Fruit fly (Drosophila melanogaster) Kc167 (cell line): Measurements from ENCODE around the gene CG33301.

ENCODE experiments used
- Myc ChIP-seq: fragments of >200 bp; optimal IDR thresholded peaks from 2 replicates; lab custom pipeline; 2017; ENCODE audit warnings: missing external identifiers
- Sin3A ChIP-seq: fragments of >200 bp; optimal IDR thresholded peaks from 2 replicates; lab custom pipeline; 2018; ENCODE audit warnings: missing external identifiers
- h ChIP-seq: fragments of >200 bp; optimal IDR thresholded peaks from 3 replicates; lab custom pipeline; 2018; ENCODE audit warnings: missing external identifiers
- insv ChIP-seq: fragments of >200 bp; optimal IDR thresholded peaks from 3 replicates; lab custom pipeline; 2018; ENCODE audit warnings: missing external identifiers
- psq ChIP-seq: fragments of >200 bp; optimal IDR thresholded peaks from 2 replicates; lab custom pipeline; 2017; ENCODE audit warnings: missing external identifiers
- ttk ChIP-seq: sonication (Bioruptor generic); optimal IDR thresholded peaks from 2 replicates; lab custom pipeline; 2017; ENCODE audit warnings: missing external identifiers

The CG33301 gene

DNA sequence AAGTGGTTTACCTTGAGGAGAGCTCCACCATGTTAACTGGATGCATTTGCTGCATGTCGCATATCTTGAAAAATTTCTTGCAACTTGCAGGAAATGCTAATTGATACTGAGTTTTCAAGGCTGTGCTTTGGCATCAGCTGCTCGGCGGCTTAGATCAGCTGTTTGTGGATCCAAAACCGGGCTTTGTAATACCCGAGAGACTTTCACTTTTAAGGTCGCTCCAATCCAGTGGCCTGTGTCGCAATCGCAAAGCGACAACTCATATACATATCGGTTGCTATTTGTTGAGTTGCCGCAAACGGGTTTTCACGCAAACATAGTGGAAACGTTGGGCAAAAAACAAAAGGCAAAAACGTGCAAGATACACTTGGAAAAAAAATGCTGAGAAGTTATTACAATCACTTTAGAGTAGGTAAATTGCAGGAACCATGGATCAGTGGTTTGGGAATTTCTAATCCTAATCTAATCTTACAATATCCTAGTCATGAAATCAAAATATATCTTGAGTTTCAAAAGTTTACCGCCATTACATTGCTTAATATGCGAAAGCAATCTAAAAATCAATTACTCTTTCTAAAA, 13.5 kb upstream of the CG33301 start:
- no peak for TF ChIP-seq ttk (lab: Kevin White, UChicago)
- TF ChIP-seq Myc = no peak

DNA sequence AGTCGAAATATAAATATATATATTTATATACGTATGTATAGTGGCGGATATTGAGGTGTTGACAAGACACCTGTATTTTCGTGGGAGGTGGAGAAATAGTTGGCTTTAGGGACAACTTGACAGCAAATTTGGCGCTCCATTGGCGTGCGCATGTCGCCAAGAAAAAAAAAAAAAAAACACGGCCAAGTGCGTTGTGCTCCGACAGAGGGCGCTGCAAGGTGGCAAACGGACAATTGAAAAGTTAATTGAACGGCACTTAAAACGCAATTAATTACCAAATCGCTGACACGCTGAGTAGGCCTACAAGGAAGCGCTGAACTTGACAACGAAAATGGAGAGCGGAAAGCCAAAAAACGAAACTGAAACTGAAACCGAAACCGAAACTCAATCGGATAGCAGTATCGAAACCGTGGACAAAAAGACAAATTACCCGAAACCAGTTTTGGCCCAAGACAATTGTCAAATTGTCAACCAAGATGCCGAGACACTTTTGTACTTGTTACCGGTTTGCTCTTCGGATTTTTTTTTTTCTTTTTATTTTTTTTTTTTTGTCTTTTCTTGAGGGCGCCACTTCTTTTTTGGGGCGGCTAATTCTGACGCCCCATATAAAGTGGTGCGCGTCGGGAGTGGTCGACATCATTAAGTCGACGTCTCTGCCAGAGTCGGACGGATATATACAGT, 4.3 kb downstream of the CG33301 start, which contains the start of gene Cpr31A:
Gene Cpr31A, plus strand, starts transcription at position 631 of the 681 bp plus-strand sequence.
- TF ChIP-seq h (no peak), psq (lab: Kevin White, UChicago) (no peak), Myc (no peak), ttk (lab: Kevin White, UChicago) (no peak), insv (lab: Kevin White, UChicago) (no peak), Sin3A (lab: Kevin White, UChicago) (no peak)

DNA sequence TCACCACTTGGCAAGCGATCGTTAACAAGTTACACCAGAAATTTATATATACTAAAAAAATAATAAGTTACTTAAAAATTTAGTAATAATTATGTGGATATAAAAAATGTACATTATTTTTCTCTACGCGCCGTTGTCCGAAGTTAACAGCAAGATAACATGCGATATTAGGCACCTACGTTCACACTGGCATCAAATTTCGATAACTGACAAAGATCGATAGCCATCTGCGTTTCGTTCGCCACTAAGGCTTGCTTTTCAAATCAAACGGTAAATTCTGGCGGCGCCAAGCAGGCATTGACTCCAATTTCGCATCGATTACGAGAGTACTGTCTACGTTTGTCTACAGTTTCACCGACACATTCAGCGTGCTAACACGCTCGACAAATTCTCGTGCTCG, 7.3 kb downstream of the CG33301 start, which contains the start of gene Pen:
Gene Pen, plus strand, starts transcription at position 196 of the 400 bp plus-strand sequence.
- TF ChIP-seq insv (lab: Kevin White, UChicago) = no peak
- no peak for TF ChIP-seq Myc
- no peak for TF ChIP-seq h
- TF ChIP-seq psq (lab: Kevin White, UChicago) = no peak
- TF ChIP-seq ttk (lab: Kevin White, UChicago) = no peak
- no peak for TF ChIP-seq Sin3A (lab: Kevin White, UChicago)

DNA sequence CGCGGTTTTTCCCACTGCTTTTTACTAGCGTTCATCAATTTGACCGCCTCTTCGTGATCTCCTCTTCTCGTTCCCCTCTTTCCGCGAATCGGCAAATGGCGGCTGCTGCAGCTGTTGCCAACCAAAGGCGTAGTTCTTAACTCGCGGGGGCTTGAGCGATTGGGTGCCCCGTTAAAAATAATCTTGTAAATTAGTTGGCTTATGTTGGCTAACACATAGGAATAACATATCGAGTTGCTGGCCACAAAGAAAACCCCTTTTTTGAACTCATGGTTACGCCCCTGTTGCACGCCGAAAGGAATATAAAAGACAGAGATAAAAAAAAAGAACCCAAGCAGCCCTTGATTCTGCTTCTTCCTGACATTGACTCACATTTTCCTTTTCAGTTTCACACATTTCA, 7.9 kb downstream of the CG33301 start:
- TF ChIP-seq Myc = no peak
- TF ChIP-seq ttk (lab: Kevin White, UChicago) = no peak
- TF ChIP-seq h = no peak
- TF ChIP-seq Sin3A (lab: Kevin White, UChicago) = no peak
- TF ChIP-seq psq (lab: Kevin White, UChicago) = no peak
- TF ChIP-seq insv (lab: Kevin White, UChicago) = no peak

DNA sequence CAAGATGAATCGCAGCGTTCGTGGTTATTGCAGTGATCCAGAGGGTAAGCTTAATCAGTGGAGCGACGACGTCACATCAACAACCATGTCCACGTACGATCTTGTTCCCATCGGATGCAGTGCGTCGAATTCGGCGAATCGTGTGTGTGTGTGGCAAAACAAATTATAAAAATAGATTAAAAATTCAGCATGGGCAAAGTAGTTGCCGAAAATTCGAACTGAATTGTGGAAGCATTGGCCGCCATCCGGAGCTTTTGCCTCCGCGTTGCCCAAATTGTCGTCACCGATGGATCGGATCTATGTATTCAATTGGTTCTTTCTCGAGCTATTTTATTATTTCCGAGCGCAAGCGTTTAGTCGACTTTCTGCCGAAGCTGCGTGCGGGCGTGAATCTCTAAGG, 11.1 kb downstream of the CG33301 start, which contains the start of gene Spn31A:
Gene Spn31A, plus strand, starts transcription at position 301 of the 400 bp plus-strand sequence.
- TF ChIP-seq Sin3A (lab: Kevin White, UChicago) = no peak

DNA sequence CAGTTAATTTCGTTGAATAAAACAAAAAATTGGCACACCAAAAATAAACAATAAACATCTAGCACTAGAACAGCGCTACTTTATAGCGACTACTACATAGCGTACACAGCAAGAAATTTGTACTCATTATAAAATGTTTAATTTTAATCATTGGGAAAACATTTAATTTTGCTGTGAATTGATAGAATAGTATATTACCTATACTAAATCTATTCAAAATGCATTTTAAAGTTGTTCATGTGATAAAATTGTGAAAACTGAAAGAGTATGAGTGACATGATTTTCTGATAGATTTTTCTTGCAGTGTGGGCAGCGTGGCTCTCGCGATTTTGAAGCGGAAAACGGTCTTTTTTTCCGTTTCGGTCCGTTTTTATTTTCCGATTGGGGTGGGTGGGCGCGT, 11.9 kb downstream of the CG33301 start:
- TF ChIP-seq Sin3A (lab: Kevin White, UChicago) = no peak
- TF ChIP-seq ttk (lab: Kevin White, UChicago) = no peak
- no peak for TF ChIP-seq insv (lab: Kevin White, UChicago)
- no peak for TF ChIP-seq psq (lab: Kevin White, UChicago)
- no peak for TF ChIP-seq Myc
- no peak for TF ChIP-seq h

DNA sequence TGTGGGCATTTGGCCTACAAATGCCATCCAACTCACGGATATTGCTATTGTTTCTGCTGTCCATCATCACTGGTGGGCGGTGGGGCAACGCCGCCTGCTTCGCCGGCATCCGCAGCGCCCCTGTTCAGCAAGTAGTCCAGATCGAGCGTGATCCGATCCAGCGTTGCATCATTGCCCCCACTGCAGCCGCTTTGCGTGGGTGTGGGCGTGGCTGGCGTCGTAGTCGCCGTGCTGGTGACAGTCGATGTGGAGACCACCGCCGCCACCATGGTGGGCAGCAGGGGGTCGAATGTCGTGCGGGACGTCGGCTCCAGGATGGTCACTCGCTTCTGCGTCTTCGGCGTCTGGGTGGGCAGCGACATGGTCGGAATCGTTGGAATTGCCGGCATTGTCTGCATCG, 15.4 kb downstream of the CG33301 start:
- no peak for TF ChIP-seq Sin3A (lab: Kevin White, UChicago)
- no peak for TF ChIP-seq ttk (lab: Kevin White, UChicago)
- no peak for TF ChIP-seq Myc
- TF ChIP-seq psq (lab: Kevin White, UChicago) = no peak
- TF ChIP-seq h = no peak
- TF ChIP-seq insv (lab: Kevin White, UChicago) = no peak

DNA sequence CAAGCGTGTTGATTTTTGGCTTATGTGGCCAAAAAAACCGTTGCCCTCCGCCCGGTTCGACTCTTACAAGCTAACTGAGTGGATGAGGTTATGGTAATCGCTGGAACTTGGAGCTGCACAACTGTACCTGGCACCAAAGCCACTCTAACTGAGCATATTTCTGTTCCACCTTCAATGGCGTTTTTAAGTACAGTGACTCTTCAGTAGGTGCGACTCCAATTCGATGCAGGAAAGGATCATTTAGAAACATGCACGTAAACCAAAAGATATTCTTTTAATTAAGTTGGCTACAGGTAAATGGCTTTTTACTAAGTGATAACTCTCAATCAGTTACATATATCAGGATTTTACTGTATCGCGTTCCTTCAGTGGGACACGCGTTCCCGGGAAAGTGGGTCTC, 42.9 kb downstream of the CG33301 start, which contains the start of gene CG13133:
Gene CG13133, minus strand, starts transcription at position 101 of the 400 bp plus-strand sequence.
- TF ChIP-seq psq (lab: Kevin White, UChicago) (no peak), ttk (lab: Kevin White, UChicago) (no peak), insv (lab: Kevin White, UChicago) (no peak), h (no peak), Myc (no peak), Sin3A (lab: Kevin White, UChicago) (no peak)

DNA sequence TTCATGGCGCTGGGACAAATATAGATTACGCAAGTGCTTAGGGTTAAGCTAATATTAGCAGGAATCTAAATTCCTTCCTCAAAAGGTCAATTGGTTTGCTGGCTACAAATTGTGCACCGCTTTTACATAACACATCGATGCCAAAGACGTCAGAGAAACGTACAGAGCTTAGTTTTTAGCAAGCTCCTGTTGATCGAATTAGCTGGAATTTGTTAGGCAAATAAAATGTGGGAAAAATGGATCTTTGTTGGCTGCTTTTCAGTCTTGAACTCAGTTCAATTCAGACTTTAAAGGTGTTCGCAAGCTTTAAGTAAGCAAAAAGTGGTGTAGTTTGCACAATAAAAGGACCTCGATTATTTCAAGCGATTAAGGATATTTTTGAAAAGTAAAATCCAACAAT, 44.4 kb downstream of the CG33301 start, which contains the start of gene CG34109:
Gene CG34109, plus strand, starts transcription at position 301 of the 400 bp plus-strand sequence.
- no peak for TF ChIP-seq Myc
- TF ChIP-seq insv (lab: Kevin White, UChicago) = no peak
- TF ChIP-seq Sin3A (lab: Kevin White, UChicago) = no peak
- no peak for TF ChIP-seq psq (lab: Kevin White, UChicago)
- TF ChIP-seq ttk (lab: Kevin White, UChicago) = no peak

DNA sequence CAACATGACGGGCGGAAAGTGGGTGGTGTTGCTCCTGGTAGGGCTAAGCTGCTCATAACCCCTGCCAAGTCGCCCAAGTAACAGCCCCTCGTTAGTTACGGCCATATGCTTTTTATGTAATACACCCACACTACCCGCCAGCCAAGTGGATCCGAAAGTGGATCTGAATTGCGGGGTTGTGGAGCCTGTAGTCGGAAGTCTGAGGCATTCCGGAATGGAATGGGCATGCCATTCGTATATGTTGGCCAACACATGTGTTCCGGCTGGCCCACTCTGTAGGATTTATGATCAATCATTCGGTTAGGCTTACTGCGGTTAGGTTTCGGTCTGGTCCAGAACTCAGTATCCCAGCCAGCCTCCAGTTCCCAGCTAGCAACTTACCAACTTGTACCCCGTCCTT, 46.7 kb downstream of the CG33301 start:
- TF ChIP-seq ttk (lab: Kevin White, UChicago) (no peak), Sin3A (lab: Kevin White, UChicago) (no peak), Myc (no peak), h (no peak), insv (lab: Kevin White, UChicago) (no peak), psq (lab: Kevin White, UChicago) (no peak)
